Fruit fly (Drosophila melanogaster): ENCODE results near the gene CG16826.
A peak's percentile ranks its signal among the peaks of the same experiment; 100 is the strongest.

CG16826 gene

dm6 chr2L:13370762-13371161 lies 23.2 kb downstream of the CG16826 start, which contains the start of gene ND-B22:
Gene ND-B22, minus strand, starts transcription at chr2L:13371110.
- TF ChIP-seq noc (tag; optimal IDR thresholded peaks at IDR 0.05), result peak; percentile 16

dm6 chr2L:13373435-13374242 lies 26.1 kb downstream of the CG16826 start, which contains the start of the genes Bdp1 and CG6565:
Gene Bdp1, minus strand, starts transcription at chr2L:13373890.
Gene CG6565, plus strand, starts transcription at chr2L:13374019.
- TF ChIP-seq noc (tag; optimal IDR thresholded peaks at IDR 0.05), result peak; percentile 96

DNA sequence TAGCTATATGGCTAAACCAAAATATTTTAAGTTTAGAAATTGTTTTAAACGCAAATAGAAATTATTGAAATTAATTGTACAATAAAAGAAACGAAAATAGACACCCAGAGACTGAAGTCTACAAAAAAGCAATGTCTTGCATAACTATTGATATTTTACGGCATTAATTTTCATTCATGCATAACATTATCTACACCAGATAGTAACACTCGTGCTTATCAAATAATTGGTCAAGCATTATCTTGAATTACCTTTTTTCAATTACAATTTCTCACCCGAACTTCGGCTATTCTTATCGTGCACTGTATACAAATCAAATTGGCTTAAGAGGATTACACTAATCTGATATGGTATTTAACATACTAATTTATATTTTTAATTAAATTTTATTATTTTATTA lies 28.5 kb downstream of the CG16826 start:
- no peak for TF ChIP-seq noc (tag; optimal IDR thresholded peaks at IDR 0.05)

dm6 chr2L:13378488-13378964 lies 31.0 kb downstream of the CG16826 start, which contains the start of the genes CG9302 and beta'COP:
Gene CG9302, minus strand, starts transcription at chr2L:13378538.
Gene beta'COP, plus strand, starts transcription at chr2L:13378902.
- TF ChIP-seq noc (tag; optimal IDR thresholded peaks at IDR 0.05), result peak; percentile 79

DNA sequence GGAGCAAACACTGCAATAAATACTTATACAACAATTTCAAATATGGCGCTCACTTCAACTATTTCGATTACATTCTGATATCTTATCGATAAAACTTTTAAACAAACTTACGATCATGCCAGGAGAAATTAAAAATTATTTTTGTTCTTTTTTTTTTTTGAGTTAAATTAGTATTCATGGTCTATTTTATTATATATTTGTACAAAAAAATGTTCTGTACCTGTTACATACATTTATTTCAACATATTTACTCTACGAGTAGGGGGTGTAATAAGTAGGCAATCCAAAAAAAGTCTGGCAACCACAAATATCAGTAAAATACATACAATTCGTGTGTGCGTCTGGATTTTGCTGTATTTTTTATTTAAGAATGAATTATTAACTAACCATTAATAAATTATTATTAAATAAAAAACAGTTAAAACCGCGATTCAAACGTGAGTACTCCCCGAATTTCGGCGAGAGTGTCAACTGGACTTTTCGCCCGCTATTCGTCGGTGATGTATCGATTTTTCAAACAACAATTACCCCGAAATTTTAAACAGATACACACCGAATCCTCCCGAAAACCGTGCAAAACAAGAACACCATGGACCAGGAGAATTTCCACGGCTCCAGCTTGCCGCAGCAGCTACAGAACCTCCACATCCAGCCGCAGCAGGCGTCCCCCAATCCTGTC lies 34.9 kb downstream of the CG16826 start, which contains the start of gene loqs:
TSS of gene loqs (plus strand) at position 302 of the 679 bp plus-strand sequence.
- no peak for TF ChIP-seq noc (tag; optimal IDR thresholded peaks at IDR 0.05)

- TF ChIP-seq noc (tag; optimal IDR thresholded peaks at IDR 0.05), result peak; percentile 95
Observed at dm6 chr2L:13387255-13387654, 39.7 kb downstream of the CG16826 start, which contains the start of the genes Ing5 and CG7099. Gene Ing5, minus strand, starts transcription at chr2L:13387312. Gene CG7099, plus strand, starts transcription at chr2L:13387571.

dm6 chr2L:13394903-13395302 lies 47.3 kb downstream of the CG16826 start, which contains the start of gene RpL24:
Gene RpL24, minus strand, starts transcription at chr2L:13395131.
- peak; percentile 83 for TF ChIP-seq noc (tag; optimal IDR thresholded peaks at IDR 0.05)

- no peak for TF ChIP-seq noc (tag; optimal IDR thresholded peaks at IDR 0.05)
Observed at dm6 chr2L:13396084-13396483, 48.5 kb downstream of the CG16826 start, which contains the start of gene CG16957. Gene CG16957, minus strand, starts transcription at chr2L:13396184.

- no peak for TF ChIP-seq noc (tag; optimal IDR thresholded peaks at IDR 0.05)
Observed at dm6 chr2L:13397393-13397792, 49.8 kb downstream of the CG16826 start.

Measured in whole organism, larva.